Worm (Caenorhabditis elegans) whole organism, L4 larva: ENCODE results near the gene acr-7.
A peak's percentile ranks its signal among the peaks of the same experiment; 100 is the strongest.

Experiments used
- F44E2.7 ChIP-seq: fragments of 200-800 bp; sonication (Bioruptor generic); IDR thresholded peaks from 2 replicates; pipeline ENCODE4 v2.1.2; 2022; ENCODE audit warnings: missing genetic modification characterization, missing compliant biosample characterization
- T20F7.1 ChIP-seq: fragments of 200-800 bp; sonication (Bioruptor generic); optimal IDR thresholded peaks from 2 replicates; lab custom pipeline; 2018; ENCODE audit warnings: mild to moderate bottlenecking, missing genetic modification characterization, missing compliant biosample characterization
- T26A8.4 ChIP-seq: fragments of 200-800 bp; sonication (Bioruptor generic); IDR thresholded peaks from 2 replicates; pipeline ENCODE4 v1.3.6; 2022; ENCODE audit warnings: missing genetic modification characterization, missing compliant biosample characterization
- ZK546.5 ChIP-seq, 2 experiments: sonication (generic microtip); optimal IDR thresholded peaks; 2 replicates each; lab custom pipeline; 2017; ENCODE audit warnings: missing biosample characterization in 2 of 2, missing genetic modification characterization in 2 of 2
- aly-2 ChIP-seq: sonication (generic microtip); optimal IDR thresholded peaks from 2 replicates; lab custom pipeline; 2018; ENCODE audit warnings: missing biosample characterization, missing genetic modification characterization
- ama-1 ChIP-seq: fragments of 150-350 bp; optimal IDR thresholded peaks from 2 replicates; lab custom pipeline; 2014; ENCODE audit warnings: inconsistent platforms, mixed read lengths
- arid-1 ChIP-seq: fragments of 200-800 bp; sonication (Bioruptor generic); conservative IDR thresholded peaks from 2 replicates; pipeline ENCODE4 v1.3.6; 2022; ENCODE audit warnings: missing genetic modification reagents, missing genetic modification characterization, missing compliant biosample characterization
- attf-4 ChIP-seq: sonication (generic microtip); optimal IDR thresholded peaks from 3 replicates; lab custom pipeline; 2017; ENCODE audit warnings: missing biosample characterization, missing genetic modification characterization
- ceh-20 ChIP-seq: fragments of 200-800 bp; sonication (Bioruptor generic); IDR thresholded peaks from 2 replicates; pipeline ENCODE4 v1.3.6; 2022; ENCODE audit warnings: missing genetic modification reagents, missing genetic modification characterization, missing compliant biosample characterization
- ceh-62 ChIP-seq: sonication (generic microtip); optimal IDR thresholded peaks from 2 replicates; lab custom pipeline; 2017; ENCODE audit warnings: missing biosample characterization, missing genetic modification characterization
- daf-16 ChIP-seq, 3 experiments: sonication (generic microtip); optimal IDR thresholded peaks; 2 replicates each; lab custom pipeline; 2016 to 2017; ENCODE audit warnings: missing genetic modification characterization in 3 of 3, missing genetic modification reagents in 3 of 3, mild to moderate bottlenecking in 2 of 3, missing compliant biosample characterization in 2 of 3, missing biosample characterization in 1 of 3, moderate library complexity in 1 of 3
- dmd-6 ChIP-seq: fragments of 200-800 bp; sonication (Bioruptor generic); IDR thresholded peaks from 2 replicates; pipeline ENCODE4 v1.3.6; 2022; ENCODE audit warnings: missing genetic modification reagents, missing genetic modification characterization, missing compliant biosample characterization
- dpl-1 ChIP-seq: fragments of 150-350 bp; optimal IDR thresholded peaks from 2 replicates; lab custom pipeline; 2014; ENCODE audit warnings: missing biosample characterization, missing genetic modification reagents, missing genetic modification characterization
- hlh-11 ChIP-seq: fragments of 200-800 bp; sonication (Bioruptor generic); optimal IDR thresholded peaks from 2 replicates; lab custom pipeline; 2018; ENCODE audit warnings: mild to moderate bottlenecking, missing genetic modification characterization, missing compliant biosample characterization
- hlh-30 ChIP-seq: sonication (generic microtip); optimal IDR thresholded peaks from 2 replicates; lab custom pipeline; 2017; ENCODE audit warnings: antibody characterized with exemption, mild to moderate bottlenecking, missing genetic modification characterization, missing compliant biosample characterization; ENCODE audit not compliant: insufficient read depth
- lir-3 ChIP-seq: sonication (generic microtip); optimal IDR thresholded peaks from 2 replicates; lab custom pipeline; 2016; ENCODE audit warnings: mild to moderate bottlenecking, missing genetic modification characterization, missing compliant biosample characterization
- lsy-2 ChIP-seq, 2 experiments: fragments of 150-350 bp in 1 of 2; sonication (generic microtip) in 1 of 2; optimal IDR thresholded peaks; 2 replicates each; lab custom pipeline; 2014 to 2017; ENCODE audit warnings: missing biosample characterization in 2 of 2, missing genetic modification characterization in 2 of 2
- mxl-3 ChIP-seq: fragments of 200-800 bp; sonication (Bioruptor generic); optimal IDR thresholded peaks from 2 replicates; lab custom pipeline; 2018; ENCODE audit warnings: mild to moderate bottlenecking, missing genetic modification characterization, missing compliant biosample characterization
- nhr-10 ChIP-seq: fragments of 150-350 bp; optimal IDR thresholded peaks from 2 replicates; lab custom pipeline; 2014; ENCODE audit warnings: missing biosample characterization, missing genetic modification characterization
- nhr-42 ChIP-seq: fragments of 200-800 bp; sonication (Bioruptor generic); IDR thresholded peaks from 2 replicates; pipeline ENCODE4 v1.3.6; 2022; ENCODE audit warnings: missing genetic modification characterization, missing compliant biosample characterization
- nhr-76 ChIP-seq: fragments of 150-350 bp; optimal IDR thresholded peaks from 2 replicates; lab custom pipeline; 2014; ENCODE audit warnings: missing biosample characterization, missing genetic modification characterization
- php-3 ChIP-seq: fragments of 200-800 bp; sonication (Bioruptor generic); IDR thresholded peaks from 2 replicates; pipeline ENCODE4 v1.3.6; 2022; ENCODE audit warnings: missing genetic modification reagents, missing genetic modification characterization, missing compliant biosample characterization
- pqm-1 ChIP-seq: sonication (generic microtip); optimal IDR thresholded peaks from 2 replicates; lab custom pipeline; 2017; ENCODE audit warnings: missing biosample characterization, missing genetic modification characterization
- rbr-2 ChIP-seq: sonication (generic microtip); optimal IDR thresholded peaks from 2 replicates; lab custom pipeline; 2016; ENCODE audit warnings: missing genotype, missing genetic modification characterization, missing compliant biosample characterization
- sdz-12 ChIP-seq: fragments of 200-800 bp; sonication (Bioruptor generic); optimal IDR thresholded peaks from 2 replicates; lab custom pipeline; 2018; ENCODE audit warnings: mild to moderate bottlenecking, missing genetic modification characterization, missing compliant biosample characterization
- set-16 ChIP-seq: fragments of 200-800 bp; sonication (Bioruptor generic); IDR thresholded peaks from 2 replicates; pipeline ENCODE4 v1.3.6; 2022; ENCODE audit warnings: missing genetic modification reagents, missing genetic modification characterization, missing compliant biosample characterization
- skn-1 ChIP-seq: fragments of 150-350 bp; optimal IDR thresholded peaks from 2 replicates; lab custom pipeline; 2014; ENCODE audit warnings: missing biosample characterization, missing genetic modification characterization
- snpc-4 ChIP-seq: fragments of 150-350 bp; optimal IDR thresholded peaks from 2 replicates; lab custom pipeline; 2014; ENCODE audit warnings: missing biosample characterization, missing genetic modification characterization
- spr-3 ChIP-seq: fragments of 200-800 bp; sonication (Bioruptor generic); optimal IDR thresholded peaks from 2 replicates; lab custom pipeline; 2018; ENCODE audit warnings: mild to moderate bottlenecking, missing genetic modification characterization, missing compliant biosample characterization
- unc-62 ChIP-seq, 3 experiments: fragments of 150-350 bp in 1 of 3; sonication (generic microtip); optimal IDR thresholded peaks in 2 of 3; peaks in 1 of 3; 1 replicate in 1 of 3; 2 replicates in 2 of 3; lab custom pipeline; 2014 to 2017; ENCODE audit warnings: missing biosample characterization in 3 of 3, missing genetic modification characterization in 3 of 3, missing genetic modification reagents in 3 of 3, missing genotype in 1 of 3
- vab-7 ChIP-seq: fragments of 200-800 bp; sonication (Bioruptor generic); IDR thresholded peaks from 2 replicates; pipeline ENCODE4 v1.3.6; 2022; ENCODE audit warnings: missing genetic modification reagents, missing genetic modification characterization, missing compliant biosample characterization
- zfp-3 ChIP-seq: fragments of 200-800 bp; sonication (Bioruptor generic); conservative IDR thresholded peaks from 2 replicates; pipeline ENCODE4 v1.3.6; 2022; ENCODE audit warnings: missing genetic modification reagents, missing genetic modification characterization, missing compliant biosample characterization
- ztf-11 ChIP-seq: fragments of 150-350 bp; optimal IDR thresholded peaks from 2 replicates; lab custom pipeline; 2014; ENCODE audit warnings: missing biosample characterization, missing genetic modification characterization
- ztf-7 ChIP-seq: fragments of 150-350 bp; optimal IDR thresholded peaks from 2 replicates; lab custom pipeline; 2014; ENCODE audit warnings: missing biosample characterization, missing genetic modification characterization

acr-7 gene

DNA sequence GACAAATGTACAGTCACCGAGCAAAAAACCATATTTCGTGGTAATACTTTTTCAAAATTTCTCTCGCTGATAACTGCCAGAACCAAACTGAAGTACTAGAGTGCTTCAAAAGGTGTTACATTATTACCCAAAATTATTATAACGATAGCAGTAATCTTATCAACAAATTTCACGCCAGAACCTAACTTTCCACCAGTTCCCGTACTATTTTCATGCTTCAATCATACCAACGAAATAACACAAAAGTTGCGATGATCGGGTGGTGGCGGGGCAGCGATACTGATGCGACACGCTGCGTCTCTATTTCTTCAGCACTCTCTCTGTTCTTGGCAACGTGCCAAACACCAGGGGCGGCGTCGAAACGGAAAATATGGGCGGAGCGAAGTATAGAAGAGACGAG lies 40.6 kb downstream of the acr-7 start (continued):
- TF ChIP-seq attf-4 (tag; lab: Kevin White, UChicago) (no peak), nhr-10 (tag; lab: Kevin White, UChicago) (no peak), zfp-3 (GFP tag; lab: Robert Waterston, UW) (no peak)

DNA sequence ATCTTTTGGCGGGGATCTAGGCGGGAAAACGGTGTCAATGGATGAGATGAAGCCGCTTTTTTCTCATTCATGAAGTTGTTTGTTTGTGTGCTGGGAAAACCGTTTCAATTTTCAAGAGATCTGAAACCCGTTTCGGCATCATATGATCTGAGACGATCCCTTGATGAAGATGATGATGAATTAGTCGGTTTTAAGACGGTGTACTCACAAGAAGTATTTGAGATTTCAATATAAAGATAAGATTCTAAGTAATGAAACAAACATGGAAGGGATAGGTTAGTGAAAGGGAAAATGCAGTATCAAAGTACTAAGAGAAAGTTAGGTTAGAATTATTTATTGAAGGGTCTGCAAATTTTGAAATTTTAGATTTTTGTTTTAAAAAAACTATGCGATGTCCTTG lies 41.4 kb downstream of the acr-7 start:
- TF ChIP-seq php-3 (GFP tag; lab: Robert Waterston, UW) (no peak), nhr-10 (tag; lab: Kevin White, UChicago) (no peak), unc-62 (GFP tag; optimal IDR thresholded peaks at IDR 0.05 in 1 of 2; lab: Kevin White, UChicago) (peak in 1 of 2 experiments; percentile 98), unc-62 (tag; optimal IDR thresholded peaks at IDR 0.05; lab: Kevin White, UChicago) (no peak)
- TF ChIP-seq, all 104 proteins: peak for 1

DNA sequence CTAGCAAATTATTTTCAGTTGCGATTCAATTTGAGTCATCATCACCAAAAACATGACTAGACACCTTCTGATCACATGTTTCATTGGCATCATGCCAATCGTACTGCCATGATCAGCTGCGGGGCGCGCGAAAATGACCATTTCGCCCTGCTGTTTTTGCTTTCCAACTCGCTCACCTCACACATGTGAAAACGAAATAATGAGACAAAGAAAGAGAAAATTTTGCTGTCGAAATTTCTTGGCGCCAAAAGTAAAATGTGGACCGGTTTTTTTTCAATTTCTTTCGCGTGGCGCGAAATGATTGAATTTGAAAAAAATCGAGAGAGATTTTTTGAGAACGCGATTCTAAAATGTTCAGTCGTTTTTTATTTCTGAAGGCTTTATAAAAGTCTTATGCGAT lies 42.7 kb downstream of the acr-7 start:
- no peak for TF ChIP-seq set-16
- TF ChIP-seq hlh-11: peak; percentile 9
- no peak for TF ChIP-seq ceh-62 (tag; lab: Kevin White, UChicago)
- TF ChIP-seq dmd-6: peak; percentile 45; the same call in 1 of the 2 replicates
- no peak for TF ChIP-seq ztf-7 (tag; lab: Kevin White, UChicago)
- no peak for TF ChIP-seq zfp-3 (GFP tag; lab: Robert Waterston, UW)
- peak; percentile 11 for TF ChIP-seq mxl-3 (GFP tag; lab: Kevin White, UChicago)
- TF ChIP-seq hlh-30 (tag; lab: Kevin White, UChicago): peak; percentile 70
- peak; percentile 67 for TF ChIP-seq dpl-1
- no peak for TF ChIP-seq spr-3

ce11 chrII:7806054-7806453 lies 43.5 kb downstream of the acr-7 start:
- no peak for TF ChIP-seq vab-7
- TF ChIP-seq ztf-11 (tag; lab: Kevin White, UChicago): no peak
- TF ChIP-seq daf-16 (GFP tag; optimal IDR thresholded peaks at IDR 0.05; lab: Kevin White, UChicago): no peak
- TF ChIP-seq daf-16 (tag; optimal IDR thresholded peaks at IDR 0.05; lab: Kevin White, UChicago): no peak
- no peak for TF ChIP-seq sdz-12 (GFP tag; lab: Kevin White, UChicago)
- no peak for TF ChIP-seq aly-2 (tag; lab: Kevin White, UChicago)
- TF ChIP-seq lsy-2 (tag; optimal IDR thresholded peaks at IDR 0.05; lab: Kevin White, UChicago): no peak
- no peak for TF ChIP-seq ama-1 (lab: Kevin White, UChicago)
- TF ChIP-seq nhr-42: no peak
- no peak for TF ChIP-seq rbr-2 (tag; lab: Kevin White, UChicago)
- TF ChIP-seq skn-1 (tag; lab: Kevin White, UChicago): no peak
- TF ChIP-seq lir-3 (tag; lab: Kevin White, UChicago): no peak
- no peak for TF ChIP-seq ceh-20
- TF ChIP-seq snpc-4: no peak
- TF ChIP-seq T20F7.1 (GFP tag; lab: Kevin White, UChicago): no peak
- no peak for TF ChIP-seq arid-1
- no peak for TF ChIP-seq pqm-1 (tag; lab: Kevin White, UChicago)
- TF ChIP-seq F44E2.7 (GFP tag; lab: Robert Waterston, UW): no peak
- no peak for TF ChIP-seq nhr-76
- TF ChIP-seq, all 104 proteins: peak for 0

DNA sequence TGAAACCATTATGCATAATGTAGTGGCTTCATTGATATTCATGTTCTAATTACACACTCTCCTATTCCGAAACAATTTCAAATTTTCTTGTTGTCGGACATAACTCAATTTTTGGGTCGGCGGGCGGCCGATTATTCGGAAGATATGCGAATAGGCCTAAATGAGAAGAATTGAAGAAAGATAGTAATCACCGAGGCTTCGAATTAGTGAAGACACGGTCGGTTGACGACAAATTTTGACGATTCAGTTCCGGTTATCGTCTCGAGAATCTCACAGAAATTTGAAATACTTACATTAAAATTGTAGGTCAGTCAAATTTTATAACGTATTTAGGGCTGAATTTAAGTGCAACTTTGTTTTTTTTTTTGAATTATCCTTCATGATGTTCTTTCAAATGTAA lies 46.4 kb downstream of the acr-7 start:
- TF ChIP-seq ZK546.5 (tag; optimal IDR thresholded peaks at IDR 0.05; lab: Kevin White, UChicago): no peak
- no peak for TF ChIP-seq ztf-11 (tag; lab: Kevin White, UChicago)
- no peak for TF ChIP-seq ama-1 (lab: Kevin White, UChicago)
- TF ChIP-seq T26A8.4 (GFP tag; lab: Robert Waterston, UW): no peak
- no peak for TF ChIP-seq snpc-4
